Worm (Caenorhabditis elegans): Measurements from ENCODE around the gene C03E10.1.

The C03E10.1 gene

ce11 chrV:11245029-11245428, 46.0 kb upstream of the C03E10.1 start:
- TF ChIP-seq pbrm-1 (GFP tag; IDR thresholded peaks at IDR 0.05) (no peak), xnd-1 (tag; optimal IDR thresholded peaks at IDR 0.05) (no peak), F49E8.2 (tag; optimal IDR thresholded peaks at IDR 0.05; ENCODE audit: insufficient read depth) (no peak), lir-1 (GFP tag; conservative IDR thresholded peaks at IDR 0.05) (no peak), ztf-6 (GFP tag; IDR thresholded peaks at IDR 0.05) (no peak), ccch-3 (GFP tag; optimal IDR thresholded peaks at IDR 0.05) (no peak), ztf-28 (GFP tag; IDR thresholded peaks at IDR 0.05) (no peak), dpff-1 (tag; optimal IDR thresholded peaks at IDR 0.05) (no peak), C06A6.2 (GFP tag; conservative IDR thresholded peaks at IDR 0.05) (no peak), sea-2 (GFP tag; IDR thresholded peaks at IDR 0.05) (no peak), Y67H2A.10 (GFP tag; conservative IDR thresholded peaks at IDR 0.05) (no peak), F37B4.10 (GFP tag; IDR thresholded peaks at IDR 0.05) (no peak), ceh-58 (GFP tag; IDR thresholded peaks at IDR 0.05) (no peak)

- TF ChIP-seq ztf-6 (GFP tag; IDR thresholded peaks at IDR 0.05) (no peak), F57C9.4 (tag; optimal IDR thresholded peaks at IDR 0.05) (no peak), K11D2.4 (GFP tag; IDR thresholded peaks at IDR 0.05) (no peak), zfh-2 (GFP tag; conservative IDR thresholded peaks at IDR 0.05) (no peak)
Measured at ce11 chrV:11247846-11248245, 43.1 kb upstream of the C03E10.1 start, which contains the start of gene mam-4. Gene mam-4 (plus strand): TSS chrV:11248146.

ce11 chrV:11250735-11251134, 40.3 kb upstream of the C03E10.1 start, which contains the start of gene T19B10.12:
Gene T19B10.12 (plus strand): TSS chrV:11251035.
- TF ChIP-seq egl-44 (GFP tag; IDR thresholded peaks at IDR 0.05) (no peak), lag-1 (GFP tag; IDR thresholded peaks at IDR 0.05) (no peak), B0019.2 (GFP tag; conservative IDR thresholded peaks at IDR 0.05) (no peak), lin-35 (GFP tag; optimal IDR thresholded peaks at IDR 0.05) (no peak), C17E4.6 (GFP tag; IDR thresholded peaks at IDR 0.05) (no peak), lsl-1 (GFP tag; optimal IDR thresholded peaks at IDR 0.05) (no peak), B0035.1 (tag; optimal IDR thresholded peaks at IDR 0.05) (no peak), efl-1 (GFP tag; optimal IDR thresholded peaks at IDR 0.05) (no peak), F57C9.4 (tag; optimal IDR thresholded peaks at IDR 0.05) (no peak)

- TF ChIP-seq chd-7 (tag; optimal IDR thresholded peaks at IDR 0.05): no peak
- TF ChIP-seq D2030.7 (GFP tag; IDR thresholded peaks at IDR 0.05): no peak
- TF ChIP-seq ama-1 (optimal IDR thresholded peaks at IDR 0.05): no peak
- no peak for TF ChIP-seq ama-1 (GFP tag; optimal IDR thresholded peaks at IDR 0.05)
- no peak for TF ChIP-seq akir-1 (GFP tag; optimal IDR thresholded peaks at IDR 0.05)
- no peak for TF ChIP-seq F52B5.7 (tag; optimal IDR thresholded peaks at IDR 0.05)
- TF ChIP-seq die-1 (tag; optimal IDR thresholded peaks at IDR 0.05): no peak
- no peak for TF ChIP-seq tbp1 (GFP tag; optimal IDR thresholded peaks at IDR 0.05)
- no peak for TF ChIP-seq ceh-91 (GFP tag; IDR thresholded peaks at IDR 0.05)
- no peak for TF ChIP-seq rec-8 (tag; optimal IDR thresholded peaks at IDR 0.05)
- no peak for TF ChIP-seq ceh-58 (GFP tag; IDR thresholded peaks at IDR 0.05)
- no peak for TF ChIP-seq xnd-1 (tag; optimal IDR thresholded peaks at IDR 0.05)
- no peak for TF ChIP-seq rcor-1 (GFP tag; IDR thresholded peaks at IDR 0.05)
- TF ChIP-seq cebp-1 (GFP tag; IDR thresholded peaks at IDR 0.05): no peak
- TF ChIP-seq cebp-1 (tag; optimal IDR thresholded peaks at IDR 0.05): no peak
- no peak for TF ChIP-seq madf-8 (GFP tag; conservative IDR thresholded peaks at IDR 0.05)
Measured at ce11 chrV:11251798-11252197, 39.2 kb upstream of the C03E10.1 start.
